Worm (Caenorhabditis elegans): ENCODE measurements around the gene F33A8.4.

DNA sequence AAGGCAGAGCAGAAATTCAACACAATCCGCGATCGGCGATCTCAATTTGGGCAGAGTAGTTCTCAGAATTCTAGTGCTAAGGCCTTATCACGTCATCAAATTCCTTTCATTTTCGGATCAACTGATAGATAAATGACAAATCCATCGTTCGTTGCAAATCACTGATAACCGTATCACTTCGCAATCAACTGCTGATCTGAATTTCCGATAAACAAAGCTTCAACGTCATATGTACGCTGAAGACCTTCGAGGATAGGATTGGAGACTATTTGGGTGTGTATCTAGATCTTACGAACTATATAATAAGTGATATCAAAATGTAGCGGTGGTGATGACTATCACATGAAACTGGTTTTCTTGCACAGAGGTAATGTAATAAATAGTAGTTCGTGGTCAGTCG lies 8.4 kb upstream of the F33A8.4 start:
- TF ChIP-seq hnd-1 (tag; optimal IDR thresholded peaks at IDR 0.05) (no peak), hmbx-1 (tag; optimal IDR thresholded peaks at IDR 0.05) (no peak), tra-4 (tag; optimal IDR thresholded peaks at IDR 0.05) (no peak), sea-1 (GFP tag; conservative IDR thresholded peaks at IDR 0.05) (no peak), aly-1 (tag; optimal IDR thresholded peaks at IDR 0.05) (no peak), ceh-36 (tag; optimal IDR thresholded peaks at IDR 0.05) (no peak), tbx-11 (GFP tag; IDR thresholded peaks at IDR 0.05) (no peak), ama-1 (optimal IDR thresholded peaks at IDR 0.05) (no peak), pes-1 (GFP tag; IDR thresholded peaks at IDR 0.05) (no peak), flt-1 (GFP tag; IDR thresholded peaks at IDR 0.05) (no peak), ets-7 (tag; optimal IDR thresholded peaks at IDR 0.05) (no peak)

All from whole organism, early embryonic.